Fruit fly (Drosophila melanogaster): ENCODE measurements around the gene CG15369.

DNA sequence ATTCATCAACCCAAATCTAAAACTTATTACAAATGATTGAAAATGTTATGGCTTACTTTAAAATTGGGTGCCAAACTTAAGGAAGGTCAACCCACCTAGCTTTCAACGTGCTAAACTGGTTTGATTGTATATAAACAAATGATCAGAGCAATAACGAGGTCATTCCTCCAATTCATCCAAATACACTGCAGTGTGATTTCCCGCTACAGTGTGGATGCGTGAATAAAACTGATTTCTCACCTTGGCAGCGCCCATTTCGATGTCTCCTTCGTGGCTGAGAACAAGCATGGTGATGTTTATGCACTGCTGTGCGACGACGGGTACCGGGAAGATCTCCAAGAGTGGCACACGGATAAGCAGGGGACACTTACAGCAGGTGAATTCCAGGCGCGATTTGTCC lies 21.4 kb upstream of the CG15369 start:
- TF ChIP-seq phol (tag; optimal IDR thresholded peaks at IDR 0.05) (no peak), CG14965 (GFP tag; optimal IDR thresholded peaks at IDR 0.05; ENCODE audit: borderline replicate concordance) (no peak), knrl (GFP tag; IDR thresholded peaks at IDR 0.05; ENCODE audit: partially characterized antibody) (no peak), CG7357 (GFP tag; IDR thresholded peaks at IDR 0.05) (no peak), ttk (GFP tag; IDR thresholded peaks at IDR 0.05) (no peak), oc (tag; optimal IDR thresholded peaks at IDR 0.05) (no peak), hkb (optimal IDR thresholded peaks at IDR 0.05) (no peak), hkb (GFP tag; IDR thresholded peaks at IDR 0.05) (no peak), Atf3 (GFP tag; optimal IDR thresholded peaks at IDR 0.05) (no peak), CG6654 (GFP tag; optimal IDR thresholded peaks at IDR 0.05) (no peak), gsb (GFP tag; IDR thresholded peaks at IDR 0.05) (no peak), kah (GFP tag; optimal IDR thresholded peaks at IDR 0.05) (no peak)

Measured in whole organism, embryonic.